Fruit fly (Drosophila melanogaster): ENCODE results near the gene CG31917.

DNA sequence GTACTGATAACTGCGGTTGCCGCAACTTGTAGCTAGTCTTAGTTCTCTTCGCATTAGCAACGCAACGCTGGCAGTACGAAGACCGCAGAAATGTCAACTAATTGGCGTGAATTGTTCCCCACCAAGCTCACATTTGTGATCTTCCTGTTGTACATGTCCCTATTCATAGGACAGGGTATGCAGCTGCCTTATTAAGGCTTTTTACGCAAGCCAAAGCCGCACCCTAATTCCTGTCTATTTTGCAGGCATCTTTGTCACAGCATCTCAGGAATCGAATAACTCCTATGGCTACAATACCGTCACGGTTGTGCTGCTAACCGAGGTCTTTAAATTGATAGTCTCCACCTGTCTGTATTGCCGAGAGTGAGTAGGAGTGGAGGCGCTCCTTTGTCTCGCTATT lies 42.4 kb upstream of the CG31917 start, which contains the start of gene eIF3h:
- TF ChIP-seq Dfd (GFP tag; optimal IDR thresholded peaks at IDR 0.05) (no peak), N (GFP tag; optimal IDR thresholded peaks at IDR 0.05) (no peak), OdsH (GFP tag; optimal IDR thresholded peaks at IDR 0.05) (no peak), usp (GFP tag; optimal IDR thresholded peaks at IDR 0.05) (no peak), Abd-B (GFP tag; optimal IDR thresholded peaks at IDR 0.05) (no peak), Myc (optimal IDR thresholded peaks at IDR 0.05) (no peak), dsf (GFP tag; optimal IDR thresholded peaks at IDR 0.05; ENCODE audit: borderline replicate concordance) (no peak), sv (GFP tag; optimal IDR thresholded peaks at IDR 0.05) (no peak), psq (GFP tag; optimal IDR thresholded peaks at IDR 0.05) (no peak), pan (optimal IDR thresholded peaks at IDR 0.05) (no peak), tai (GFP tag; optimal IDR thresholded peaks at IDR 0.05) (no peak), foxo (GFP tag; optimal IDR thresholded peaks at IDR 0.05) (no peak), Hnf4 (GFP tag; optimal IDR thresholded peaks at IDR 0.05) (no peak), ey (GFP tag; optimal IDR thresholded peaks at IDR 0.05) (no peak)

Measured in whole organism, wandering third instar larva.